Worm (Caenorhabditis elegans) whole organism, L2 larva: Measurements from ENCODE around the gene F35H10.6.

Experiments used
- C34F6.9 ChIP-seq: fragments of 150-350 bp; optimal IDR thresholded peaks from 2 replicates; lab custom pipeline; 2014; ENCODE audit warnings: missing biosample characterization, missing genetic modification characterization
- F13H6.1 ChIP-seq: sonication (generic microtip); optimal IDR thresholded peaks from 2 replicates; lab custom pipeline; 2016; ENCODE audit warnings: missing genetic modification characterization, missing compliant biosample characterization
- R02D3.7 ChIP-seq: fragments of 150-350 bp; optimal IDR thresholded peaks from 2 replicates; lab custom pipeline; 2014; ENCODE audit warnings: missing biosample characterization, missing genetic modification characterization
- Y55F3AM.14 ChIP-seq: fragments of 200-800 bp; sonication (Bioruptor generic); optimal IDR thresholded peaks from 2 replicates; lab custom pipeline; 2018; ENCODE audit warnings: mild to moderate bottlenecking, missing genetic modification characterization, missing compliant biosample characterization
- alr-1 ChIP-seq: fragments of 150-350 bp; optimal IDR thresholded peaks from 2 replicates; lab custom pipeline; 2014; ENCODE audit warnings: missing biosample characterization, missing genetic modification characterization
- aly-2 ChIP-seq: fragments of 150-350 bp; optimal IDR thresholded peaks from 2 replicates; lab custom pipeline; 2014; ENCODE audit warnings: missing biosample characterization, missing genetic modification characterization
- ama-1 ChIP-seq: fragments of 150-350 bp; optimal IDR thresholded peaks from 2 replicates; lab custom pipeline; 2018; ENCODE audit warnings: inconsistent platforms
- blmp-1 ChIP-seq: sonication (generic microtip); optimal IDR thresholded peaks from 2 replicates; lab custom pipeline; 2017; ENCODE audit warnings: missing genetic modification characterization, mild to moderate bottlenecking, missing compliant biosample characterization, antibody characterized with exemption, moderate library complexity; ENCODE audit not compliant: insufficient read depth
- ceh-16 ChIP-seq: fragments of 150-350 bp; optimal IDR thresholded peaks from 2 replicates; lab custom pipeline; 2014; ENCODE audit warnings: missing biosample characterization, missing genetic modification characterization
- crh-2 ChIP-seq: sonication (generic microtip); optimal IDR thresholded peaks from 2 replicates; lab custom pipeline; 2017; ENCODE audit warnings: missing biosample characterization, missing genetic modification characterization
- dmd-4 ChIP-seq: sonication (generic microtip); optimal IDR thresholded peaks from 2 replicates; lab custom pipeline; 2017; ENCODE audit warnings: missing biosample characterization, missing genetic modification characterization
- egl-27 ChIP-seq: sonication (generic microtip); optimal IDR thresholded peaks from 3 replicates; lab custom pipeline; 2017; ENCODE audit warnings: missing biosample characterization, missing genetic modification reagents, missing genetic modification characterization
- elt-1 ChIP-seq: fragments of 150-350 bp; optimal IDR thresholded peaks from 2 replicates; lab custom pipeline; 2014; ENCODE audit warnings: missing biosample characterization, missing genetic modification characterization
- gmeb-1 ChIP-seq: fragments of 150-350 bp; optimal IDR thresholded peaks from 2 replicates; lab custom pipeline; 2014; ENCODE audit warnings: missing biosample characterization, missing genetic modification characterization
- lin-11 ChIP-seq: fragments of 150-350 bp; sonication (generic microtip); optimal IDR thresholded peaks from 2 replicates; lab custom pipeline; 2014; ENCODE audit warnings: missing biosample characterization, missing genetic modification characterization, inconsistent platforms, mixed read lengths
- lin-13 ChIP-seq: fragments of 150-350 bp; optimal IDR thresholded peaks from 2 replicates; lab custom pipeline; 2014; ENCODE audit warnings: missing biosample characterization, missing genetic modification reagents, missing genetic modification characterization
- mbf-1 ChIP-seq: sonication (generic microtip); optimal IDR thresholded peaks from 2 replicates; lab custom pipeline; 2017; ENCODE audit warnings: missing biosample characterization, missing genetic modification characterization
- mdl-1 ChIP-seq, 2 experiments: fragments of 150-350 bp in 1 of 2; sonication (generic microtip) in 1 of 2; optimal IDR thresholded peaks; 2 replicates each; lab custom pipeline; 2017; ENCODE audit warnings: missing biosample characterization in 2 of 2, missing genetic modification characterization in 2 of 2
- nhr-11 ChIP-seq: fragments of 150-350 bp; optimal IDR thresholded peaks from 2 replicates; lab custom pipeline; 2014; ENCODE audit warnings: missing biosample characterization, missing genetic modification characterization
- nhr-12 ChIP-seq: fragments of 150-350 bp; optimal IDR thresholded peaks from 2 replicates; lab custom pipeline; 2014; ENCODE audit warnings: missing biosample characterization, missing genetic modification characterization
- nhr-129 ChIP-seq: fragments of 150-350 bp; optimal IDR thresholded peaks from 2 replicates; lab custom pipeline; 2014; ENCODE audit warnings: missing biosample characterization, missing genetic modification characterization
- nhr-23 ChIP-seq: fragments of 150-350 bp; optimal IDR thresholded peaks from 2 replicates; lab custom pipeline; 2014; ENCODE audit warnings: missing biosample characterization, missing genetic modification reagents, missing genetic modification characterization
- nhr-237 ChIP-seq: fragments of 150-350 bp; optimal IDR thresholded peaks from 2 replicates; lab custom pipeline; 2014; ENCODE audit warnings: missing biosample characterization, missing genetic modification characterization
- nhr-25 ChIP-seq: fragments of 150-350 bp; sonication (generic microtip); optimal IDR thresholded peaks from 3 replicates; lab custom pipeline; 2014; ENCODE audit warnings: missing biosample characterization, missing genetic modification characterization
- nhr-6 ChIP-seq: fragments of 150-350 bp; optimal IDR thresholded peaks from 2 replicates; lab custom pipeline; 2014; ENCODE audit warnings: missing biosample characterization, missing genetic modification characterization
- peb-1 ChIP-seq: fragments of 150-350 bp; optimal IDR thresholded peaks from 2 replicates; lab custom pipeline; 2014; ENCODE audit warnings: missing biosample characterization, missing genetic modification characterization
- sem-4 ChIP-seq: fragments of 150-350 bp; optimal IDR thresholded peaks from 2 replicates; lab custom pipeline; 2014; ENCODE audit warnings: missing biosample characterization, missing genetic modification reagents, missing genetic modification characterization
- sma-3 ChIP-seq: sonication (generic microtip); optimal IDR thresholded peaks from 2 replicates; lab custom pipeline; 2016; ENCODE audit warnings: missing genetic modification reagents, missing genetic modification characterization, missing compliant biosample characterization
- snpc-4 ChIP-seq: fragments of 150-350 bp; optimal IDR thresholded peaks from 2 replicates; lab custom pipeline; 2014; ENCODE audit warnings: missing biosample characterization, missing genetic modification characterization
- unc-55 ChIP-seq: fragments of 150-350 bp; sonication (generic microtip); optimal IDR thresholded peaks from 3 replicates; lab custom pipeline; 2014; ENCODE audit warnings: missing biosample characterization, missing genetic modification reagents, missing genetic modification characterization
- unc-62 ChIP-seq: fragments of 150-350 bp; optimal IDR thresholded peaks from 2 replicates; lab custom pipeline; 2014; ENCODE audit warnings: missing biosample characterization, missing genetic modification reagents, missing genetic modification characterization
- ztf-1 ChIP-seq: fragments of 200-800 bp; sonication (Bioruptor generic); conservative IDR thresholded peaks from 2 replicates; pipeline ENCODE4 v1.3.6; 2022; ENCODE audit warnings: missing genetic modification characterization, missing compliant biosample characterization
- ztf-11 ChIP-seq: sonication (generic microtip); optimal IDR thresholded peaks from 2 replicates; lab custom pipeline; 2017; ENCODE audit warnings: missing biosample characterization, missing genetic modification characterization
- ztf-4 ChIP-seq: fragments of 150-350 bp; optimal IDR thresholded peaks from 2 replicates; lab custom pipeline; 2014; ENCODE audit warnings: missing biosample characterization, missing genetic modification characterization

Gene F35H10.6

ce11 chrIV:8318799-8319198 is 19.1 kb downstream of the F35H10.6 start:
- no peak for TF ChIP-seq R02D3.7 (tag; lab: Kevin White, UChicago)
- TF ChIP-seq nhr-25 (tag; lab: Kevin White, UChicago) = peak; percentile 9
- TF ChIP-seq blmp-1 = peak; percentile 40
- TF ChIP-seq sma-3 (GFP tag; lab: Kevin White, UChicago) = no peak
- TF ChIP-seq, all 48 proteins: peak for 2

ce11 chrIV:8325667-8326066 is 25.9 kb downstream of the F35H10.6 start, which contains the start of gene F35H10.3:
TSS of gene F35H10.3 (plus strand) at chrIV:8325967.
- TF ChIP-seq gmeb-1 (tag; lab: Kevin White, UChicago) = no peak
- no peak for TF ChIP-seq nhr-25 (tag; lab: Kevin White, UChicago)
- no peak for TF ChIP-seq C34F6.9
- no peak for TF ChIP-seq ceh-16 (tag; lab: Kevin White, UChicago)
- TF ChIP-seq unc-62 = no peak
- no peak for TF ChIP-seq snpc-4 (tag; lab: Kevin White, UChicago)
- TF ChIP-seq sma-3 (GFP tag; lab: Kevin White, UChicago) = no peak
- TF ChIP-seq lin-13 (GFP tag; lab: Kevin White, UChicago) = no peak
- TF ChIP-seq ztf-1 (GFP tag; lab: Robert Waterston, UW) = no peak
- TF ChIP-seq dmd-4 (tag; lab: Kevin White, UChicago) = no peak
- TF ChIP-seq aly-2 = no peak
- TF ChIP-seq nhr-23 = no peak
- no peak for TF ChIP-seq mbf-1 (tag; lab: Kevin White, UChicago)
- TF ChIP-seq R02D3.7 (tag; lab: Kevin White, UChicago) = no peak
- TF ChIP-seq egl-27 = no peak
- no peak for TF ChIP-seq Y55F3AM.14 (GFP tag; lab: Kevin White, UChicago)
- no peak for TF ChIP-seq ztf-11 (tag; lab: Kevin White, UChicago)

- TF ChIP-seq mdl-1 (tag; optimal IDR thresholded peaks at IDR 0.05; lab: Kevin White, UChicago) = no peak
- TF ChIP-seq gmeb-1 (tag; lab: Kevin White, UChicago) = no peak
- no peak for TF ChIP-seq aly-2
- TF ChIP-seq sem-4 (tag; lab: Kevin White, UChicago) = no peak
- no peak for TF ChIP-seq elt-1 (tag; lab: Kevin White, UChicago)
- TF ChIP-seq ztf-4 (tag; lab: Kevin White, UChicago) = no peak
- no peak for TF ChIP-seq F13H6.1 (tag; lab: Kevin White, UChicago)
- no peak for TF ChIP-seq peb-1 (tag; lab: Kevin White, UChicago)
- no peak for TF ChIP-seq nhr-237 (tag; lab: Kevin White, UChicago)
- no peak for TF ChIP-seq unc-62
- TF ChIP-seq mbf-1 (tag; lab: Kevin White, UChicago) = no peak
- TF ChIP-seq nhr-6 (tag; lab: Kevin White, UChicago) = no peak
- no peak for TF ChIP-seq nhr-129 (tag; lab: Kevin White, UChicago)
- no peak for TF ChIP-seq ama-1 (lab: Kevin White, UChicago)
- TF ChIP-seq nhr-12 (tag; lab: Kevin White, UChicago) = no peak
- TF ChIP-seq nhr-25 (tag; lab: Kevin White, UChicago) = no peak
Measured at ce11 chrIV:8328913-8329312, 29.2 kb downstream of the F35H10.6 start, which contains the start of gene F35H10.2. TSS of gene F35H10.2 (plus strand) at chrIV:8329213.

- no peak for TF ChIP-seq lin-11 (tag; lab: Kevin White, UChicago)
- no peak for TF ChIP-seq unc-55 (GFP tag; lab: Kevin White, UChicago)
- TF ChIP-seq nhr-25 (tag; lab: Kevin White, UChicago) = no peak
- no peak for TF ChIP-seq dmd-4 (tag; lab: Kevin White, UChicago)
- TF ChIP-seq crh-2 (tag; lab: Kevin White, UChicago) = no peak
- TF ChIP-seq gmeb-1 (tag; lab: Kevin White, UChicago) = no peak
- no peak for TF ChIP-seq F13H6.1 (tag; lab: Kevin White, UChicago)
- TF ChIP-seq peb-1 (tag; lab: Kevin White, UChicago) = no peak
- TF ChIP-seq nhr-11 (tag; lab: Kevin White, UChicago) = no peak
Measured at ce11 chrIV:8332526-8332925, 32.8 kb downstream of the F35H10.6 start, which contains the start of gene lys-10. TSS of gene lys-10 (plus strand) at chrIV:8332826.

- TF ChIP-seq alr-1 (tag; lab: Kevin White, UChicago) (no peak), ama-1 (lab: Kevin White, UChicago) (no peak), egl-27 (no peak), R02D3.7 (tag; lab: Kevin White, UChicago) (no peak), nhr-12 (tag; lab: Kevin White, UChicago) (no peak), nhr-11 (tag; lab: Kevin White, UChicago) (no peak), snpc-4 (tag; lab: Kevin White, UChicago) (no peak)
Measured at ce11 chrIV:8333034-8333433, 33.3 kb downstream of the F35H10.6 start.
